Fruit fly (Drosophila melanogaster): ENCODE measurements around the gene CG31446.

CG31446 gene

DNA sequence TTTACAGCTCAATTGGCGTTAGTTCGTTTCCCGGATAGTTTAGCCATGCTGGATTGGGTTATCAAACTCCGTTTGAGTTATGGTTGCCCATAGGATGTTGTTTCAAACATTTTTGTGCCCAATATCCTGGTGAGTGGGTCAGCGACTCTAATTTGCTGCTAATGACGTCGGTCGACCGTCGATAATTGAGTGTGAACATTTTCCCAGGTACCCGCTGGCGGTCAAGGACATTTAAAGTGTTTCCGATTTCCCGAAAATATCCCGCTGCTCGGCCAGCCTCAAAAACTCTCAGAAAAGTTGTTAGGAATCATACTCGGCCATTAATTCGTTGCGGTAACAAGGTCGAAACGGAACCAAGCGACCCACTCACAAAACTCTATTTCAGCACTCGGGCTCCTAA lies 38.0 kb upstream of the CG31446 start:
- TF ChIP-seq tll (GFP tag; optimal IDR thresholded peaks at IDR 0.05) = peak in 1 of 2 experiments; percentile 59
- TF ChIP-seq cad (GFP tag; optimal IDR thresholded peaks at IDR 0.05) = peak; percentile 47
- TF ChIP-seq Hsf (GFP tag; optimal IDR thresholded peaks at IDR 0.05) = no peak
- no peak for TF ChIP-seq CG12219 (GFP tag; optimal IDR thresholded peaks at IDR 0.05)
- no peak for TF ChIP-seq Sox102F (GFP tag; optimal IDR thresholded peaks at IDR 0.05)
- no peak for TF ChIP-seq CG10565 (GFP tag; optimal IDR thresholded peaks at IDR 0.05)
- TF ChIP-seq CHES-1-like (GFP tag; optimal IDR thresholded peaks at IDR 0.05) = no peak
- TF ChIP-seq ftz-f1 (GFP tag; optimal IDR thresholded peaks at IDR 0.05) = no peak
- TF ChIP-seq CG31441 (GFP tag; IDR thresholded peaks at IDR 0.05) = no peak
- TF ChIP-seq CG13624 (GFP tag; optimal IDR thresholded peaks at IDR 0.05) = no peak
- TF ChIP-seq prd (optimal IDR thresholded peaks at IDR 0.05) = no peak
- peak; percentile 44; the same call in 1 of the 3 replicates for TF ChIP-seq prd (GFP tag; IDR thresholded peaks at IDR 0.05)
- no peak for TF ChIP-seq CG17359 (tag; optimal IDR thresholded peaks at IDR 0.05)
- TF ChIP-seq zen (tag; optimal IDR thresholded peaks at IDR 0.05) = peak; percentile 97

DNA sequence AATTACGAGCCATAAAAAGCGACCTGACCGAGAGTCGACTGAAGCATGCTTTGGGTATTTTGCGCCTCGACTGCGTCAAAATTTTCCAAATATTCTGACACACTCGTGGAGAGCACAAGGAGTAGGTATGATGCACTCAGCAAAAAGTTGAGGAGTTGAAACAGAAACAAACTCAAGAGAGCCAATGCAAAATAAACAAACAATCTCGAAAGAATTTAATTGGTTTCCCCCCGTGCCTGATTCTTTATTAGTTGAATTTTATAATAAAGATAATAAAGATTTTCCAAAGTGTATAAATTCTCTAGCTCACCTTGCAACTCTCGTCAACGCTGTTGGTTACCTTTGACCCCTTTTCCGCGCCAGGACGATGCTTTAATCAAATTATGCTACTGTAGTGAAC lies 37.5 kb upstream of the CG31446 start:
- TF ChIP-seq Hmr (GFP tag; optimal IDR thresholded peaks at IDR 0.05) = no peak
- TF ChIP-seq Med (GFP tag) = peak; percentile 70
- peak; percentile 80 for TF ChIP-seq sens (GFP tag)
- no peak for TF ChIP-seq klu (GFP tag; IDR thresholded peaks at IDR 0.05)
- no peak for TF ChIP-seq Sox102F (GFP tag; optimal IDR thresholded peaks at IDR 0.05)
- TF ChIP-seq dmrt11E (tag; optimal IDR thresholded peaks at IDR 0.05) = peak; percentile 10
- TF ChIP-seq fu2 (GFP tag; optimal IDR thresholded peaks at IDR 0.05) = no peak
- TF ChIP-seq nerfin-1 (tag; optimal IDR thresholded peaks at IDR 0.05) = no peak
- TF ChIP-seq zfh1 (GFP tag; IDR thresholded peaks at IDR 0.05) = 0 out of 3 replicates have a peak, but pooled peaks have one; percentile 7
- peak; percentile 5 for TF ChIP-seq CG2712 (tag; optimal IDR thresholded peaks at IDR 0.05)
- no peak for TF ChIP-seq dm (GFP tag; optimal IDR thresholded peaks at IDR 0.05)
- TF ChIP-seq CG2129 (GFP tag; IDR thresholded peaks at IDR 0.05; ENCODE audit: partially characterized antibody) = no peak
- TF ChIP-seq CG33557 (GFP tag; optimal IDR thresholded peaks at IDR 0.05) = no peak
- no peak for TF ChIP-seq gcm2 (GFP tag; optimal IDR thresholded peaks at IDR 0.05)
- peak; percentile 2 for TF ChIP-seq gem (tag; optimal IDR thresholded peaks at IDR 0.05)
- no peak for TF ChIP-seq CG32772 (GFP tag; IDR thresholded peaks at IDR 0.05)
- TF ChIP-seq CG15269 (tag; optimal IDR thresholded peaks at IDR 0.05) = no peak
- TF ChIP-seq Xrp1 (GFP tag; IDR thresholded peaks at IDR 0.05) = peak; percentile 51; the same call in 1 of the 2 replicates
- TF ChIP-seq HmgD (GFP tag; optimal IDR thresholded peaks at IDR 0.05) = no peak
- peak; percentile 1 for TF ChIP-seq phol (tag; optimal IDR thresholded peaks at IDR 0.05)
- no peak for TF ChIP-seq Side (GFP tag; optimal IDR thresholded peaks at IDR 0.05)
- no peak for TF ChIP-seq CG12071 (GFP tag; optimal IDR thresholded peaks at IDR 0.05)
- no peak for TF ChIP-seq nom (GFP tag; optimal IDR thresholded peaks at IDR 0.05)
- no peak for TF ChIP-seq CG34376 (GFP tag; optimal IDR thresholded peaks at IDR 0.05)
- no peak for TF ChIP-seq CG10654 (GFP tag; optimal IDR thresholded peaks at IDR 0.05)
- no peak for TF ChIP-seq hkb (optimal IDR thresholded peaks at IDR 0.05)
- TF ChIP-seq hkb (GFP tag; IDR thresholded peaks at IDR 0.05) = no peak
- no peak for TF ChIP-seq ind (GFP tag; optimal IDR thresholded peaks at IDR 0.05)
- 0 out of 3 replicates have a peak, but pooled peaks have one; percentile 13 for TF ChIP-seq row (GFP tag; IDR thresholded peaks at IDR 0.05)

Data from whole organism, embryonic.